Fruit fly (Drosophila melanogaster) whole organism, wandering third instar larva: ENCODE measurements around the gene Nhe3.

Source experiments
- Abd-B ChIP-seq: fragments of >200 bp; optimal IDR thresholded peaks from 2 replicates; lab custom pipeline; 2017; ENCODE audit warnings: missing biosample characterization, missing genetic modification characterization
- Hr83 ChIP-seq: fragments of 200-300 bp; sonication (Bioruptor generic); optimal IDR thresholded peaks from 2 replicates; lab custom pipeline; 2016; ENCODE audit warnings: missing biosample characterization, mild to moderate bottlenecking, missing genetic modification characterization, moderate library complexity; ENCODE audit not compliant: poor library complexity, severe bottlenecking
- Mio ChIP-seq: sonication (Bioruptor generic); optimal IDR thresholded peaks from 2 replicates; lab custom pipeline; 2016; ENCODE audit warnings: missing biosample characterization, missing genetic modification characterization
- Myc ChIP-seq: fragments of >200 bp; optimal IDR thresholded peaks from 2 replicates; lab custom pipeline; 2017
- Rel ChIP-seq, 2 experiments: fragments of 200-800 bp; sonication (Bioruptor generic) in 1 of 2; optimal IDR thresholded peaks; 2 replicates in 1 of 2; 3 replicates in 1 of 2; lab custom pipeline; 2016 to 2019; ENCODE audit warnings: mild to moderate bottlenecking in 2 of 2, missing biosample characterization in 2 of 2, missing genetic modification characterization in 2 of 2, moderate library complexity in 1 of 2
- Vsx2 ChIP-seq: fragments of 200-300, 225-300 bp; sonication (Bioruptor generic); optimal IDR thresholded peaks from 2 replicates; lab custom pipeline; 2018; ENCODE audit warnings: missing biosample characterization, missing genetic modification characterization; ENCODE audit not compliant: partially characterized antibody
- br ChIP-seq: fragments of 200-800 bp; sonication (Bioruptor generic); optimal IDR thresholded peaks from 2 replicates; lab custom pipeline; 2016; ENCODE audit warnings: missing biosample characterization, missing genetic modification characterization
- foxo ChIP-seq, 2 experiments: fragments of 200-800 bp; sonication (Bioruptor generic); optimal IDR thresholded peaks; 2 replicates in 1 of 2; 3 replicates in 1 of 2; lab custom pipeline; 2016 to 2017; ENCODE audit warnings: missing biosample characterization in 2 of 2, missing genetic modification characterization in 2 of 2
- pan ChIP-seq: fragments of >200 bp; optimal IDR thresholded peaks from 2 replicates; lab custom pipeline; 2017
- psq ChIP-seq: fragments of 200-800 bp; sonication (Bioruptor generic); optimal IDR thresholded peaks from 3 replicates; lab custom pipeline; 2017; ENCODE audit warnings: missing biosample characterization, mild to moderate bottlenecking, missing genetic modification characterization, moderate library complexity
- sage ChIP-seq: fragments of 200-800 bp; sonication (Bioruptor generic); optimal IDR thresholded peaks from 2 replicates; lab custom pipeline; 2016; ENCODE audit warnings: missing biosample characterization, mild to moderate bottlenecking, missing genetic modification characterization
- usp ChIP-seq: fragments of >200 bp; optimal IDR thresholded peaks from 2 replicates; lab custom pipeline; 2017; ENCODE audit warnings: missing biosample characterization, missing genetic modification characterization

- TF ChIP-seq Abd-B (GFP tag; lab: Kevin White, UChicago) (no peak), pan (lab: Kevin White, UChicago) (no peak), Rel (GFP tag; optimal IDR thresholded peaks at IDR 0.05; lab: Kevin White, UChicago) (no peak), Rel (tag; optimal IDR thresholded peaks at IDR 0.05; lab: Kevin White, UChicago) (no peak), sage (no peak), foxo (GFP tag; optimal IDR thresholded peaks at IDR 0.05; lab: Kevin White, UChicago) (no peak), br (GFP tag; lab: Kevin White, UChicago) (no peak), usp (no peak), Hr83 (GFP tag; lab: Kevin White, UChicago) (no peak), Mio (GFP tag; lab: Kevin White, UChicago) (no peak), Myc (lab: Kevin White, UChicago) (no peak), psq (GFP tag; lab: Kevin White, UChicago) (no peak), Vsx2 (GFP tag; lab: Kevin White, UChicago) (no peak)
Measured at dm6 chr2L:6656264-6656676, 27.9 kb downstream of the Nhe3 start, which contains the start of gene CG31633.
